Worm (Caenorhabditis elegans) whole organism, early embryonic: Measurements from ENCODE around the gene alh-7.

ENCODE experiments used
- ceh-36 ChIP-seq: sonication (generic microtip); optimal IDR thresholded peaks from 2 replicates; lab custom pipeline; 2016; ENCODE audit warnings: missing genetic modification characterization, inconsistent platforms, missing compliant biosample characterization
- tbx-11 ChIP-seq: fragments of 200-800 bp; sonication (Bioruptor generic); IDR thresholded peaks from 2 replicates; pipeline ENCODE4 v1.3.6; 2022; ENCODE audit warnings: missing genetic modification characterization, missing compliant biosample characterization
- tbx-37 ChIP-seq: fragments of 200-800 bp; sonication (Bioruptor generic); conservative IDR thresholded peaks from 2 replicates; pipeline ENCODE4 v1.3.6; 2022; ENCODE audit warnings: missing genetic modification reagents, missing genetic modification characterization, missing compliant biosample characterization

Gene alh-7

DNA sequence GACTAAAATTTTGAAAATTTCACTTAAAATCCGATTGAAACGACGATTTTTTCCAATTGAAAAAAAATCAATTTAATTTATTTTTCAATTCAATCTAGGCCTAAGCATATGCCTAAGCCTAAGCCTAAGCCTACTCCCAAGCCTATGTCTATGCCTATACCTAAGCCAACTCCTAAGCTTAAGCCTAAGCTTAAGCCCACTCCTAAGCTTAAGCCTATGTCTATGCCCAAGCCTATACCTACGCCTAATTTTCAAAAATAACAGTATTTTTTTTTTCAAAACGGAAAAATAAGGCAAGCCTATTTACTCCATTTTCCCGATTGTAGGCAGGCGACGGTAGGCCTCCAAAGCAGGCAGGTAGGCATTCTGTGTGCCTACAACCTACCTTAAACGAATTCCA, 47.3 kb downstream of the alh-7 start:
- TF ChIP-seq ceh-36 (tag; lab: Kevin White, UChicago), result peak; percentile 52
- no peak for TF ChIP-seq tbx-11 (GFP tag; lab: Robert Waterston, UW)
- TF ChIP-seq tbx-37 (GFP tag; lab: Robert Waterston, UW), result no peak
